Fruit fly (Drosophila melanogaster): ENCODE data around the gene Hs6st.

Hs6st gene

DNA sequence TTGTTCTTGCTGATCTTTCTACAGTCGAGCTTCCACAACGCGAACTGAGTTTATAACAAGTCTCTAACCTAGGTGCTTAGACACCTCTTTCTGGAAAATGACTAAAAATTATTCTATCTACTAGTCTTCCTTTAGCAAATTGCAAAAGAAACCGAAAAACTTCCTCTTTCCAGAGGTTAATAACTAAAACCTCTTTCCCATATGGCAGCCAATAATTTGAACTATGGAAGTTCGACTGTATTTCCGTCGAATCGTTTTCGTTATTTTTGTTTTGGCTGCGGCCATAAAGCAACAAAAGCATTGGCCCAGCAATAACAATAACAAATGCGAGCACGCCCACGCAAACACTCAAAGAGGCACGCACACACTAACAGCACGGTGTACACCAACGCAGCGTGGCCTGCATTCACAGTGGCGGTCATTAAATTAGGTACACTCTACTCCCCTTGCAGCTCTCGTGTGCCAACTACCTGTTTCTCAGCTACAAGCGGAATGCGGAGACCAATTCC lies 127.8 kb downstream of the Hs6st start:
- TF ChIP-seq CG9705 (GFP tag; optimal IDR thresholded peaks at IDR 0.05) (peak; percentile 40), rgr (GFP tag; optimal IDR thresholded peaks at IDR 0.05) (peak; percentile 73), tai (GFP tag; optimal IDR thresholded peaks at IDR 0.05) (no peak), Rel (GFP tag; optimal IDR thresholded peaks at IDR 0.05) (peak; percentile 52), Rel (tag; optimal IDR thresholded peaks at IDR 0.05) (peak; percentile 39), CrebA (GFP tag; optimal IDR thresholded peaks at IDR 0.05; ENCODE audit: borderline replicate concordance) (no peak), foxo (GFP tag; optimal IDR thresholded peaks at IDR 0.05) (peak; percentile 60 to 79), Hnf4 (GFP tag; optimal IDR thresholded peaks at IDR 0.05) (no peak), ey (GFP tag; optimal IDR thresholded peaks at IDR 0.05) (peak; percentile 74), Myc (optimal IDR thresholded peaks at IDR 0.05) (no peak), dl (GFP tag; optimal IDR thresholded peaks at IDR 0.05; ENCODE audit: insufficient read depth in 1 of 2, partially characterized antibody in 2 of 2) (no peak), Sp1 (GFP tag; optimal IDR thresholded peaks at IDR 0.05) (peak; percentile 68), h (GFP tag; optimal IDR thresholded peaks at IDR 0.05) (peak; percentile 80), HLH106 (tag; optimal IDR thresholded peaks at IDR 0.05) (peak; percentile 67), OdsH (GFP tag; optimal IDR thresholded peaks at IDR 0.05) (peak; percentile 69), dsf (GFP tag; optimal IDR thresholded peaks at IDR 0.05; ENCODE audit: borderline replicate concordance) (no peak), Vsx2 (GFP tag; optimal IDR thresholded peaks at IDR 0.05; ENCODE audit: partially characterized antibody) (no peak), br (GFP tag; optimal IDR thresholded peaks at IDR 0.05) (peak; percentile 66), fru (GFP tag; optimal IDR thresholded peaks at IDR 0.05) (peak; percentile 67), dmrt93B (GFP tag; optimal IDR thresholded peaks at IDR 0.05) (peak; percentile 48), psq (GFP tag; optimal IDR thresholded peaks at IDR 0.05) (peak; percentile 17)

dm6 chr3R:19879470-19880052 lies 128.8 kb downstream of the Hs6st start, which contains the start of gene Ask1:
TSS of gene Ask1 (plus strand) at chr3R:19879719.
- TF ChIP-seq Hr78 (GFP tag; optimal IDR thresholded peaks at IDR 0.05) (no peak), sage (GFP tag; optimal IDR thresholded peaks at IDR 0.05) (peak; percentile 12), Rel (GFP tag; optimal IDR thresholded peaks at IDR 0.05) (no peak), Rel (tag; optimal IDR thresholded peaks at IDR 0.05) (peak; percentile 34)

Measured in whole organism, wandering third instar larva.